Fruit fly (Drosophila melanogaster) whole organism, prepupa: Measurements from ENCODE around the gene Iml1.
A peak's percentile ranks its signal among the peaks of the same experiment; 100 is the strongest.

Experiments used
- Blimp-1 ChIP-seq: fragments of 200-800 bp; sonication (Bioruptor generic); optimal IDR thresholded peaks from 3 replicates; lab custom pipeline; 2017; ENCODE audit warnings: missing biosample characterization, missing genetic modification characterization, mild to moderate bottlenecking, moderate library complexity, missing genetic modification reagents
- CG10631 ChIP-seq: fragments of 200-800 bp; sonication (Bioruptor generic); optimal IDR thresholded peaks from 2 replicates; lab custom pipeline; 2016; ENCODE audit warnings: missing biosample characterization, missing genetic modification characterization
- CG10669 ChIP-seq: fragments of 200-800 bp; sonication (Bioruptor generic); optimal IDR thresholded peaks from 3 replicates; lab custom pipeline; 2018; ENCODE audit warnings: missing biosample characterization, mild to moderate bottlenecking, missing genetic modification characterization, moderate library complexity
- CG11294 ChIP-seq: fragments of 200-800 bp; sonication (Bioruptor generic); IDR thresholded peaks from 2 replicates; pipeline ENCODE4 v1.3.6; 2022; ENCODE audit warnings: missing biosample characterization, missing genetic modification characterization
- CG11902 ChIP-seq: fragments of 200-800 bp; sonication (Bioruptor generic); optimal IDR thresholded peaks from 3 replicates; lab custom pipeline; 2016; ENCODE audit warnings: missing biosample characterization, missing genetic modification characterization
- CG15336 ChIP-seq: fragments of 200-800 bp; sonication (Bioruptor generic); IDR thresholded peaks from 2 replicates; pipeline ENCODE4 v1.3.6; 2022; ENCODE audit warnings: missing biosample characterization, missing genetic modification characterization
- CG16779 ChIP-seq: fragments of 200-800 bp; sonication (Bioruptor generic); optimal IDR thresholded peaks from 3 replicates; lab custom pipeline; 2017; ENCODE audit warnings: missing biosample characterization, mild to moderate bottlenecking, missing genetic modification characterization
- CG3032 ChIP-seq: fragments of 200-800 bp; optimal IDR thresholded peaks from 2 replicates; lab custom pipeline; 2019; ENCODE audit warnings: missing biosample characterization, mild to moderate bottlenecking, missing genetic modification characterization, moderate library complexity
- CG31627 ChIP-seq: fragments of 200-800 bp; sonication (Bioruptor generic); optimal IDR thresholded peaks from 3 replicates; lab custom pipeline; 2016; ENCODE audit warnings: missing biosample characterization, missing genetic modification characterization
- CG32006 ChIP-seq: fragments of 200-800 bp; sonication (Bioruptor generic); optimal IDR thresholded peaks from 3 replicates; lab custom pipeline; 2017; ENCODE audit warnings: missing biosample characterization, mild to moderate bottlenecking, missing genetic modification characterization
- CG34406 ChIP-seq: fragments of 200-800 bp; sonication (Bioruptor generic); optimal IDR thresholded peaks from 3 replicates; lab custom pipeline; 2016; ENCODE audit warnings: missing biosample characterization, missing genetic modification characterization
- CG3919 ChIP-seq: fragments of 200-800 bp; sonication (Bioruptor generic); optimal IDR thresholded peaks from 3 replicates; lab custom pipeline; 2016; ENCODE audit warnings: missing biosample characterization, missing genetic modification characterization
- CG4318 ChIP-seq: fragments of 200-800 bp; sonication (Bioruptor generic); optimal IDR thresholded peaks from 3 replicates; lab custom pipeline; 2017; ENCODE audit warnings: missing biosample characterization, mild to moderate bottlenecking, missing genetic modification characterization
- CG6276 ChIP-seq: fragments of 200-800 bp; sonication (Bioruptor generic); optimal IDR thresholded peaks from 2 replicates; lab custom pipeline; 2017; ENCODE audit warnings: missing biosample characterization, mild to moderate bottlenecking, missing genetic modification characterization
- CG6808 ChIP-seq: fragments of 200-800 bp; sonication (Bioruptor generic); optimal IDR thresholded peaks from 3 replicates; lab custom pipeline; 2017; ENCODE audit warnings: missing biosample characterization, missing genetic modification characterization, mild to moderate bottlenecking, moderate library complexity, missing genetic modification reagents
- CG6854 ChIP-seq: fragments of 200-800 bp; sonication (Bioruptor generic); optimal IDR thresholded peaks from 2 replicates; lab custom pipeline; 2017; ENCODE audit warnings: missing biosample characterization, mild to moderate bottlenecking, missing genetic modification characterization
- CG7368 ChIP-seq: fragments of 200-800 bp; sonication (Bioruptor generic); optimal IDR thresholded peaks from 3 replicates; lab custom pipeline; 2016; ENCODE audit warnings: missing biosample characterization, missing genetic modification characterization
- CG8319 ChIP-seq: fragments of 200-800 bp; sonication (Bioruptor generic); optimal IDR thresholded peaks from 3 replicates; lab custom pipeline; 2016; ENCODE audit warnings: missing biosample characterization, missing genetic modification characterization
- CG8632 ChIP-seq: fragments of 200-800 bp; sonication (Bioruptor generic); optimal IDR thresholded peaks from 3 replicates; lab custom pipeline; 2016; ENCODE audit warnings: missing biosample characterization, missing genetic modification characterization
- CG9139 ChIP-seq: fragments of 200-800 bp; sonication (Bioruptor generic); optimal IDR thresholded peaks from 3 replicates; lab custom pipeline; 2017; ENCODE audit warnings: missing biosample characterization, mild to moderate bottlenecking, missing genetic modification characterization
- Eip75B ChIP-seq: fragments of 200-800 bp; sonication (Bioruptor generic); optimal IDR thresholded peaks from 3 replicates; lab custom pipeline; 2016; ENCODE audit warnings: missing biosample characterization, missing genetic modification characterization
- Eip78C ChIP-seq: fragments of 200-800 bp; sonication (Bioruptor generic); peaks from one replicate; lab custom pipeline; 2016; ENCODE audit warnings: missing biosample characterization, missing genetic modification characterization
- Eip93F ChIP-seq: fragments of 200-800 bp; sonication (Bioruptor generic); optimal IDR thresholded peaks from 2 replicates; lab custom pipeline; 2016; ENCODE audit warnings: missing biosample characterization, mild to moderate bottlenecking, missing genetic modification characterization
- Ets96B ChIP-seq: fragments of 200-800 bp; optimal IDR thresholded peaks from 2 replicates; lab custom pipeline; 2019; ENCODE audit warnings: missing biosample characterization, mild to moderate bottlenecking, missing genetic modification characterization, moderate library complexity
- Gug ChIP-seq: fragments of 200-800 bp; sonication (Bioruptor generic); IDR thresholded peaks from 2 replicates; pipeline ENCODE4 v1.3.6; 2022; ENCODE audit warnings: missing biosample characterization, missing genetic modification characterization
- Hr4 ChIP-seq: fragments of 200-800 bp; sonication (Bioruptor generic); optimal IDR thresholded peaks from 3 replicates; lab custom pipeline; 2016; ENCODE audit warnings: missing biosample characterization, missing genetic modification characterization
- Lpt ChIP-seq: fragments of 200-800 bp; sonication (Bioruptor generic); optimal IDR thresholded peaks from 3 replicates; lab custom pipeline; 2016; ENCODE audit warnings: missing biosample characterization, missing genetic modification characterization
- Met ChIP-seq: fragments of 200-800 bp; sonication (Bioruptor generic); optimal IDR thresholded peaks from 3 replicates; lab custom pipeline; 2016; ENCODE audit warnings: missing biosample characterization, missing genetic modification characterization
- OdsH ChIP-seq: fragments of 200-800 bp; sonication (Bioruptor generic); optimal IDR thresholded peaks from 3 replicates; lab custom pipeline; 2016; ENCODE audit warnings: missing biosample characterization, missing genetic modification characterization
- Sox102F ChIP-seq: fragments of 200-800 bp; sonication (Bioruptor generic); optimal IDR thresholded peaks from 2 replicates; lab custom pipeline; 2016; ENCODE audit warnings: missing biosample characterization, mild to moderate bottlenecking, missing genetic modification characterization
- Sox14 ChIP-seq: fragments of 200-800 bp; sonication (Bioruptor generic); optimal IDR thresholded peaks from 3 replicates; lab custom pipeline; 2016; ENCODE audit warnings: missing biosample characterization, missing genetic modification characterization
- cyc ChIP-seq: fragments of 200-800 bp; sonication (Bioruptor generic); optimal IDR thresholded peaks from 3 replicates; lab custom pipeline; 2016; ENCODE audit warnings: missing biosample characterization, missing genetic modification characterization
- dsx ChIP-seq: fragments of 200-800 bp; optimal IDR thresholded peaks from 3 replicates; lab custom pipeline; 2019; ENCODE audit warnings: missing biosample characterization, mild to moderate bottlenecking, missing genetic modification characterization, moderate library complexity; ENCODE audit not compliant: poor library complexity, severe bottlenecking
- esn ChIP-seq: fragments of 200-800 bp; sonication (Bioruptor generic); optimal IDR thresholded peaks from 2 replicates; lab custom pipeline; 2016; ENCODE audit warnings: missing biosample characterization, mild to moderate bottlenecking, missing genetic modification characterization, moderate library complexity
- fkh ChIP-seq: fragments of 200-800 bp; sonication (Bioruptor generic); optimal IDR thresholded peaks from 3 replicates; lab custom pipeline; 2017; ENCODE audit warnings: missing biosample characterization, mild to moderate bottlenecking, missing genetic modification characterization, moderate library complexity
- lz ChIP-seq: fragments of 200-800 bp; sonication (Bioruptor generic); optimal IDR thresholded peaks from 3 replicates; lab custom pipeline; 2016; ENCODE audit warnings: missing biosample characterization, missing genetic modification characterization
- net ChIP-seq: fragments of 200-800 bp; sonication (Bioruptor generic); optimal IDR thresholded peaks from 3 replicates; lab custom pipeline; 2016; ENCODE audit warnings: missing biosample characterization, missing genetic modification characterization
- pdm3 ChIP-seq: fragments of 200-800 bp; sonication (Bioruptor generic); optimal IDR thresholded peaks from 3 replicates; lab custom pipeline; 2016; ENCODE audit warnings: missing biosample characterization, missing genetic modification characterization
- salr ChIP-seq, 2 experiments: fragments of 200-800 bp; sonication (Bioruptor generic); optimal IDR thresholded peaks; 3 replicates each; lab custom pipeline; 2016 to 2018; ENCODE audit warnings: missing biosample characterization in 2 of 2, missing genetic modification characterization in 2 of 2, mild to moderate bottlenecking in 1 of 2
- ss ChIP-seq, 2 experiments: fragments of 200-800 bp; sonication (Bioruptor generic); optimal IDR thresholded peaks; 2 replicates in 1 of 2; 3 replicates in 1 of 2; lab custom pipeline; 2017 to 2018; ENCODE audit warnings: mild to moderate bottlenecking in 2 of 2, missing biosample characterization in 2 of 2, missing genetic modification characterization in 2 of 2, moderate library complexity in 1 of 2
- svp ChIP-seq: fragments of 200-800 bp; sonication (Bioruptor generic); peaks from one replicate; lab custom pipeline; 2016; ENCODE audit warnings: missing biosample characterization, missing genetic modification characterization
- topi ChIP-seq: fragments of 200-800 bp; sonication (Bioruptor generic); optimal IDR thresholded peaks from 3 replicates; lab custom pipeline; 2016; ENCODE audit warnings: missing biosample characterization, missing genetic modification characterization
- vri ChIP-seq: fragments of 200-800 bp; sonication (Bioruptor generic); optimal IDR thresholded peaks from 3 replicates; lab custom pipeline; 2016; ENCODE audit warnings: missing biosample characterization, mild to moderate bottlenecking, missing genetic modification characterization

Gene Iml1

dm6 chr3L:1548345-1548970 is 14.6 kb upstream of the Iml1 start (continued):
- TF ChIP-seq CG6276 (GFP tag; lab: Kevin White, UChicago): no peak
- TF ChIP-seq Gug (GFP tag; lab: Robert Waterston, UW): no peak
- TF ChIP-seq fkh (GFP tag; lab: Kevin White, UChicago): peak; percentile 52
- peak; percentile 80 for TF ChIP-seq Eip78C (GFP tag; lab: Kevin White, UChicago)
- peak; percentile 43 for TF ChIP-seq CG34406 (GFP tag; lab: Kevin White, UChicago)
- TF ChIP-seq vri: peak; percentile 58
- TF ChIP-seq Eip93F (GFP tag; lab: Kevin White, UChicago): peak; percentile 29
- peak; percentile 82 for TF ChIP-seq lz (GFP tag; lab: Kevin White, UChicago)
- peak; percentile 43 for TF ChIP-seq Eip75B (GFP tag; lab: Kevin White, UChicago)
- no peak for TF ChIP-seq CG4318 (GFP tag; lab: Kevin White, UChicago)
- peak; percentile 41 for TF ChIP-seq CG32006 (GFP tag; lab: Kevin White, UChicago)
- TF ChIP-seq topi (GFP tag; lab: Kevin White, UChicago): peak; percentile 76
- no peak for TF ChIP-seq CG7368
- TF ChIP-seq CG31627 (GFP tag; lab: Kevin White, UChicago): peak; percentile 77
- TF ChIP-seq esn: peak; percentile 86
- peak; percentile 50 for TF ChIP-seq Sox14 (GFP tag; lab: Kevin White, UChicago)
- peak; percentile 32 for TF ChIP-seq CG8632 (GFP tag; lab: Kevin White, UChicago)
- no peak for TF ChIP-seq Ets96B (tag; lab: Kevin White, UChicago)
- peak; percentile 79 for TF ChIP-seq Met (GFP tag; lab: Kevin White, UChicago)
- TF ChIP-seq CG6808 (GFP tag; lab: Kevin White, UChicago): no peak
- TF ChIP-seq CG3032 (tag; lab: Kevin White, UChicago): no peak
- TF ChIP-seq CG9139: no peak
- peak; percentile 52 for TF ChIP-seq Blimp-1
- peak; percentile 64 for TF ChIP-seq Sox102F (GFP tag; lab: Kevin White, UChicago)

- TF ChIP-seq svp (GFP tag; lab: Kevin White, UChicago) (peak; percentile 94), net (GFP tag; lab: Kevin White, UChicago) (no peak), Gug (GFP tag; lab: Robert Waterston, UW) (no peak)
Measured at dm6 chr3L:1547117-1547507, 13.3 kb upstream of the Iml1 start.

dm6 chr3L:1546349-1547116 is 12.7 kb upstream of the Iml1 start:
- TF ChIP-seq CG8319: no peak
- TF ChIP-seq svp (GFP tag; lab: Kevin White, UChicago): no peak
- TF ChIP-seq CG11294 (GFP tag; lab: Robert Waterston, UW): no peak
- peak; percentile 50 for TF ChIP-seq fkh (GFP tag; lab: Kevin White, UChicago)
- no peak for TF ChIP-seq Sox14 (GFP tag; lab: Kevin White, UChicago)
- no peak for TF ChIP-seq lz (GFP tag; lab: Kevin White, UChicago)
- peak; percentile 36 to 70 for TF ChIP-seq ss (GFP tag; optimal IDR thresholded peaks at IDR 0.05; lab: Kevin White, UChicago)
- TF ChIP-seq CG7368: no peak
- TF ChIP-seq topi (GFP tag; lab: Kevin White, UChicago): no peak
- no peak for TF ChIP-seq dsx
- peak; percentile 18 for TF ChIP-seq CG16779
- TF ChIP-seq salr (GFP tag; optimal IDR thresholded peaks at IDR 0.05; lab: Kevin White, UChicago): no peak
- TF ChIP-seq Blimp-1: no peak
- TF ChIP-seq CG11902 (GFP tag; lab: Kevin White, UChicago): no peak
- peak; percentile 8 for TF ChIP-seq CG9139
- no peak for TF ChIP-seq cyc (GFP tag; lab: Kevin White, UChicago)
- TF ChIP-seq CG6854 (GFP tag; lab: Kevin White, UChicago): peak; percentile 71
- no peak for TF ChIP-seq CG10669 (GFP tag; lab: Kevin White, UChicago)
- TF ChIP-seq CG10631: no peak
- no peak for TF ChIP-seq Ets96B (tag; lab: Kevin White, UChicago)
- TF ChIP-seq Hr4 (GFP tag; lab: Kevin White, UChicago): no peak
- peak; percentile 12 for TF ChIP-seq CG6808 (GFP tag; lab: Kevin White, UChicago)
- TF ChIP-seq CG3919 (GFP tag; lab: Kevin White, UChicago): no peak
- no peak for TF ChIP-seq CG3032 (tag; lab: Kevin White, UChicago)
- no peak for TF ChIP-seq CG15336
- TF ChIP-seq Sox102F (GFP tag; lab: Kevin White, UChicago): no peak
- no peak for TF ChIP-seq CG32006 (GFP tag; lab: Kevin White, UChicago)
- no peak for TF ChIP-seq CG31627 (GFP tag; lab: Kevin White, UChicago)
- TF ChIP-seq vri: peak; percentile 98
- TF ChIP-seq pdm3: no peak
- peak; percentile 69 for TF ChIP-seq Eip78C (GFP tag; lab: Kevin White, UChicago)
- TF ChIP-seq OdsH (GFP tag; lab: Kevin White, UChicago): no peak
- TF ChIP-seq Lpt: no peak
- no peak for TF ChIP-seq esn
